Worm (Caenorhabditis elegans) whole organism, late embryonic: ENCODE results near the gene W06A7.2.
A peak's percentile ranks its signal among the peaks of the same experiment; 100 is the strongest.

Experiments
- K09A11.1 ChIP-seq: sonication (generic microtip); optimal IDR thresholded peaks from 2 replicates; lab custom pipeline; 2017; ENCODE audit warnings: antibody characterized with exemption, mild to moderate bottlenecking, missing genetic modification characterization, missing compliant biosample characterization; ENCODE audit not compliant: insufficient read depth
- T23F11.4 ChIP-seq: fragments of 200-800 bp; sonication (Bioruptor generic); optimal IDR thresholded peaks from 2 replicates; lab custom pipeline; 2018; ENCODE audit warnings: mild to moderate bottlenecking, missing genetic modification characterization, missing compliant biosample characterization
- ahr-1 ChIP-seq: sonication (generic microtip); optimal IDR thresholded peaks from 2 replicates; lab custom pipeline; 2016; ENCODE audit warnings: missing genetic modification characterization, missing compliant biosample characterization
- ama-1 ChIP-seq: fragments of 150-350 bp; optimal IDR thresholded peaks from 2 replicates; lab custom pipeline; 2014
- ceh-18 ChIP-seq: sonication (generic microtip); optimal IDR thresholded peaks from 2 replicates; lab custom pipeline; 2016; ENCODE audit warnings: missing genetic modification characterization, missing compliant biosample characterization
- ceh-19 ChIP-seq: fragments of 200-800 bp; sonication (Bioruptor generic); optimal IDR thresholded peaks from 2 replicates; lab custom pipeline; 2018; ENCODE audit warnings: mild to moderate bottlenecking, missing genetic modification characterization, missing compliant biosample characterization
- ceh-22 ChIP-seq: sonication (generic microtip); optimal IDR thresholded peaks from 2 replicates; lab custom pipeline; 2017; ENCODE audit warnings: missing biosample characterization, missing genetic modification characterization
- ceh-24 ChIP-seq: sonication (generic microtip); optimal IDR thresholded peaks from 2 replicates; lab custom pipeline; 2016; ENCODE audit warnings: mild to moderate bottlenecking, missing genetic modification characterization, missing compliant biosample characterization
- ceh-34 ChIP-seq: sonication (generic microtip); optimal IDR thresholded peaks from 2 replicates; lab custom pipeline; 2016; ENCODE audit warnings: mild to moderate bottlenecking, missing genetic modification characterization, missing compliant biosample characterization
- ceh-45 ChIP-seq: fragments of 200-800 bp; sonication (Bioruptor generic); IDR thresholded peaks from 2 replicates; pipeline ENCODE4 v1.3.6; 2022; ENCODE audit warnings: missing genetic modification reagents, missing genetic modification characterization, missing compliant biosample characterization
- ceh-48 ChIP-seq: sonication (generic microtip); optimal IDR thresholded peaks from 2 replicates; lab custom pipeline; 2016; ENCODE audit warnings: missing genetic modification characterization, inconsistent platforms, missing compliant biosample characterization
- ceh-6 ChIP-seq: fragments of 200-800 bp; sonication (Bioruptor generic); optimal IDR thresholded peaks from 2 replicates; lab custom pipeline; 2018; ENCODE audit warnings: mild to moderate bottlenecking, missing genetic modification characterization, missing compliant biosample characterization
- dve-1 ChIP-seq: sonication (generic microtip); optimal IDR thresholded peaks from 2 replicates; lab custom pipeline; 2017; ENCODE audit warnings: antibody characterized with exemption, mild to moderate bottlenecking, missing genetic modification characterization, missing compliant biosample characterization
- elt-2 ChIP-seq: sonication (generic microtip); optimal IDR thresholded peaks from 2 replicates; lab custom pipeline; 2016; ENCODE audit warnings: missing genetic modification reagents, missing genetic modification characterization, missing compliant biosample characterization
- elt-4 ChIP-seq: sonication (generic microtip); optimal IDR thresholded peaks from 2 replicates; lab custom pipeline; 2016; ENCODE audit warnings: missing genetic modification characterization, missing compliant biosample characterization
- fax-1 ChIP-seq: sonication (generic microtip); optimal IDR thresholded peaks from 2 replicates; lab custom pipeline; 2016; ENCODE audit warnings: missing genotype, missing genetic modification characterization, missing compliant biosample characterization
- fkh-10 ChIP-seq: fragments of 150-350 bp; optimal IDR thresholded peaks from 2 replicates; lab custom pipeline; 2014; ENCODE audit warnings: missing biosample characterization, missing genetic modification reagents, missing genetic modification characterization
- hlh-30 ChIP-seq: sonication (generic microtip); optimal IDR thresholded peaks from 2 replicates; lab custom pipeline; 2017; ENCODE audit warnings: antibody characterized with exemption, missing genetic modification characterization, missing compliant biosample characterization; ENCODE audit not compliant: insufficient read depth
- hlh-6 ChIP-seq: sonication (generic microtip); optimal IDR thresholded peaks from 2 replicates; lab custom pipeline; 2016; ENCODE audit warnings: missing genotype, missing genetic modification characterization, missing compliant biosample characterization
- hlh-8 ChIP-seq: sonication (generic microtip); optimal IDR thresholded peaks from 2 replicates; lab custom pipeline; 2016; ENCODE audit warnings: missing genotype, missing genetic modification characterization, missing compliant biosample characterization
- lim-6 ChIP-seq: sonication (generic microtip); optimal IDR thresholded peaks from 2 replicates; lab custom pipeline; 2016; ENCODE audit warnings: missing genetic modification characterization, missing compliant biosample characterization
- lin-11 ChIP-seq: fragments of 200-800 bp; sonication (Bioruptor generic); optimal IDR thresholded peaks from 2 replicates; lab custom pipeline; 2018; ENCODE audit warnings: mild to moderate bottlenecking, missing genetic modification characterization, missing compliant biosample characterization
- madf-2 ChIP-seq: sonication (generic microtip); optimal IDR thresholded peaks from 2 replicates; lab custom pipeline; 2017; ENCODE audit warnings: missing genetic modification characterization, missing compliant biosample characterization
- mec-3 ChIP-seq: sonication (generic microtip); optimal IDR thresholded peaks from 2 replicates; lab custom pipeline; 2016; ENCODE audit warnings: borderline replicate concordance, missing genetic modification characterization, missing compliant biosample characterization
- nhr-11 ChIP-seq: fragments of 150-350 bp; optimal IDR thresholded peaks from 2 replicates; lab custom pipeline; 2014; ENCODE audit warnings: missing biosample characterization, missing genetic modification characterization
- nhr-232 ChIP-seq: sonication (generic microtip); optimal IDR thresholded peaks from 2 replicates; lab custom pipeline; 2016; ENCODE audit warnings: missing genetic modification characterization, missing compliant biosample characterization
- pag-3 ChIP-seq: sonication (generic microtip); optimal IDR thresholded peaks from 2 replicates; lab custom pipeline; 2016; ENCODE audit warnings: missing compliant biosample characterization, missing genetic modification characterization, borderline replicate concordance
- pha-2 ChIP-seq: sonication (generic microtip); optimal IDR thresholded peaks from 2 replicates; lab custom pipeline; 2017; ENCODE audit warnings: mild to moderate bottlenecking, missing genetic modification characterization, missing compliant biosample characterization
- pqm-1 ChIP-seq: sonication (generic microtip); optimal IDR thresholded peaks from 2 replicates; lab custom pipeline; 2016; ENCODE audit warnings: missing genetic modification characterization, missing compliant biosample characterization
- pros-1 ChIP-seq: fragments of 150-350 bp; optimal IDR thresholded peaks from 2 replicates; lab custom pipeline; 2014; ENCODE audit warnings: missing biosample characterization, missing genetic modification reagents, missing genetic modification characterization
- ref-2 ChIP-seq: sonication (generic microtip); optimal IDR thresholded peaks from 2 replicates; lab custom pipeline; 2016; ENCODE audit warnings: missing genetic modification characterization, missing compliant biosample characterization
- sox-2 ChIP-seq: fragments of 200-800 bp; sonication (Bioruptor generic); IDR thresholded peaks from 2 replicates; pipeline ENCODE4 v1.3.6; 2022; ENCODE audit warnings: missing genetic modification reagents, missing genetic modification characterization, missing compliant biosample characterization
- syd-9 ChIP-seq: sonication (generic microtip); optimal IDR thresholded peaks from 2 replicates; lab custom pipeline; 2016; ENCODE audit warnings: mild to moderate bottlenecking, missing genetic modification characterization, moderate library complexity, missing compliant biosample characterization
- tbx-2 ChIP-seq: sonication (generic microtip); optimal IDR thresholded peaks from 2 replicates; lab custom pipeline; 2016; ENCODE audit warnings: missing genetic modification characterization, missing compliant biosample characterization
- tbx-7 ChIP-seq: sonication (generic microtip); optimal IDR thresholded peaks from 2 replicates; lab custom pipeline; 2016; ENCODE audit warnings: missing genotype, missing genetic modification characterization, missing compliant biosample characterization
- unc-3 ChIP-seq, 2 experiments: fragments of 200-800 bp in 1 of 2; sonication (Bioruptor generic) in 1 of 2; sonication (generic microtip) in 1 of 2; conservative IDR thresholded peaks in 1 of 2; optimal IDR thresholded peaks in 1 of 2; 2 replicates each; pipeline versions ENCODE4 v1.3.6 to Lab custom; 2016 to 2022; ENCODE audit warnings: missing compliant biosample characterization in 2 of 2, missing genetic modification characterization in 2 of 2, missing genetic modification reagents in 1 of 2
- unc-42 ChIP-seq: sonication (generic microtip); optimal IDR thresholded peaks from 2 replicates; lab custom pipeline; 2016; ENCODE audit warnings: missing genotype, missing genetic modification characterization, missing compliant biosample characterization
- zip-5 ChIP-seq: sonication (generic microtip); optimal IDR thresholded peaks from 2 replicates; lab custom pipeline; 2016; ENCODE audit warnings: missing genetic modification characterization, missing compliant biosample characterization
- ztf-16 ChIP-seq: sonication (generic microtip); optimal IDR thresholded peaks from 2 replicates; lab custom pipeline; 2017; ENCODE audit warnings: missing genetic modification characterization, missing compliant biosample characterization

W06A7.2 gene

DNA sequence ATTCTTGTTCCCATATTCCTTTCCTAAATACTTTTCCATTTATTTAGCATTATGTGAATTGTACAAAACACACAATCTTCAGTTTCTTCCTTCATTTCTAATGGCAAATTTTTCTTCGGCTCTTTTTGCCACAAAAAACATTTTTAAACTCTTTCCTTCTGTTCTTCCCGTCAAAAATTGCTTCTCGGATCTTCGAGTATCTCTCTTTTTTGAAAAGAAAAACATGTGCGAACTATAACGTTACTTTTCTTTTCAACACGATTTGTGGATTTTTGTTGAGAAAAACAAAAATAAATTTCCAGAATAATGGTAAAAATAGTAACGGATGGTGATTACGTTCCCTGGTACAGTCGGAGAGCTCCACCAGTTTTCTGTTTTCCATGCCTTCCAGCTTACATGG lies at the start of gene W06A7.2:
W06A7.2 (plus strand) TSS at position 301 of the 400 bp plus-strand sequence.
- TF ChIP-seq ztf-16 (tag; lab: Kevin White, UChicago) = no peak
- no peak for TF ChIP-seq syd-9 (tag; lab: Kevin White, UChicago)
- TF ChIP-seq unc-42 (tag; lab: Kevin White, UChicago) = no peak
- TF ChIP-seq ceh-24 (tag; lab: Kevin White, UChicago) = no peak
- TF ChIP-seq dve-1 (tag; lab: Kevin White, UChicago) = no peak
- no peak for TF ChIP-seq ama-1 (lab: Kevin White, UChicago)
- no peak for TF ChIP-seq ceh-6 (GFP tag; lab: Kevin White, UChicago)
- TF ChIP-seq pha-2 (tag; lab: Kevin White, UChicago) = no peak
- no peak for TF ChIP-seq ref-2
- no peak for TF ChIP-seq pag-3
- no peak for TF ChIP-seq fax-1 (tag; lab: Kevin White, UChicago)
- no peak for TF ChIP-seq ceh-19 (GFP tag; lab: Kevin White, UChicago)
- no peak for TF ChIP-seq lin-11 (tag; lab: Kevin White, UChicago)
- no peak for TF ChIP-seq mec-3 (tag; lab: Kevin White, UChicago)

DNA sequence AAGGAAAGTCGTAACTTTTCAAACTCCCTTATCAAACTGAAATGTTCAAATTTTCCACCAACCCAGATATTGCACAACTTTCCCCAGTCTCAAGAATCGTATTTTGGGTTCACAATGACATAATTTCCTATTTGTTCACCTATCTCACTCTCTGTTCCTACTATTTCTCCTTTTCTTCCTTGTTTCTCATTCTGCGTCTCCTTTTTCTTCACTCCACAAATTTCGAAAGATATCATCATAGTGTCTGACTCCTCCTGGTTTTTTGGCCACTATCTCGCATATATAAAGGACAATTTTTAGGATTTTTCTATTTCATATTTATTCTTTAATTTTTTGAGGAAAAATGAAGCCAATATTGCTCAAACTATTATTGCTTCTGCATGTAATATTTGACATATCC lies 48.6 kb upstream of the W06A7.2 start, which contains the start of gene haf-7:
haf-7 (plus strand) TSS at position 211 of the 400 bp plus-strand sequence.
- TF ChIP-seq ref-2 (no peak), ceh-6 (GFP tag; lab: Kevin White, UChicago) (no peak), lim-6 (tag; lab: Kevin White, UChicago) (no peak), T23F11.4 (GFP tag; lab: Kevin White, UChicago) (no peak), pros-1 (tag; lab: Kevin White, UChicago) (no peak), elt-2 (tag; lab: Kevin White, UChicago) (peak; percentile 14), ceh-45 (GFP tag; lab: Robert Waterston, UW) (no peak), fkh-10 (no peak)

DNA sequence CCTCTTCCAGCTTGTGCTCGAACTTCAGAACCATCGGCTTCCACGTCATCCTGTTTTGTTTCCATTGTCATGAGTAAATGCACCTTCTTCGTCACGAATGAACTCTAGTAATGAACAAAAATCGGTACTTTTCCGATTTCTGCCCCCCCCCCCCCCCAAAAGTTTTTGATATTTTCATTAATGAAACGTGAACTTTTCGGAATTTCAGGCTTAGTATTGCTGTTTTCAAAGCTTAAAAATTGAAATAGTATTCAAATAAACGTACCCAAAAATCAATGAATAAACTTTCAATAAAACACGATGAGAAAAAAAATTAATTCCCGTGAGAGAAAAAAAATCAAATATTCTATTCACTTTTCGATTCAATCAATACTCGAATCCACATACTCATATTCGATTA lies 42.0 kb upstream of the W06A7.2 start, which contains the start of the genes scrm-7 and Y50E8A.10:
scrm-7 (minus strand) TSS at position 101 of the 400 bp plus-strand sequence.
Y50E8A.10 (plus strand) TSS at position 353 of the 400 bp plus-strand sequence.
- TF ChIP-seq nhr-11 (tag; lab: Kevin White, UChicago) (no peak), madf-2 (tag; lab: Kevin White, UChicago) (no peak), ceh-45 (GFP tag; lab: Robert Waterston, UW) (no peak), sox-2 (GFP tag; lab: Robert Waterston, UW) (no peak), K09A11.1 (tag; lab: Kevin White, UChicago) (no peak)

DNA sequence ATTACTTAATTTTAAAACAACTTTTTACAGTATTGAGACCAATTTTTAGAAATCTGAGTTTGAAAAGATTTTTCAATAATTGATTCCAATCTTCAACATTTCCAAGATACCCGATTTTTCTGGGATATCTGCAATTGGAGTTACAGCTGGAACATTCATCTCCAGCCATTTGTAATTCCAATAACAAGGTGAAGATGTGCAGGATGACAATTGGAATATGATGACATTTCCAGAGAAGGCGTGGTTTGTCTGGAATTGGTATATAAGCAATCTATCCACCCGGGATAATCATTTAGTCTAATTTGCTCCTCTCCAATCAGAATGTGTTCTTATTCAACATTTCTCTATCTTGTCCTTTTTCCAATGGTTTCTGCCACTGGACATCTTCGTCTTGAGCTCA lies 40.5 kb upstream of the W06A7.2 start, which contains the start of gene Y50E8A.11:
Y50E8A.11 (plus strand) TSS at position 301 of the 400 bp plus-strand sequence.
- TF ChIP-seq ztf-16 (tag; lab: Kevin White, UChicago) (no peak), elt-4 (tag; lab: Kevin White, UChicago) (no peak), ceh-48 (tag; lab: Kevin White, UChicago) (no peak), hlh-30 (tag; lab: Kevin White, UChicago) (no peak), ahr-1 (tag; lab: Kevin White, UChicago) (no peak), hlh-6 (tag; lab: Kevin White, UChicago) (no peak), ceh-34 (no peak), nhr-11 (tag; lab: Kevin White, UChicago) (no peak), lim-6 (tag; lab: Kevin White, UChicago) (no peak)

DNA sequence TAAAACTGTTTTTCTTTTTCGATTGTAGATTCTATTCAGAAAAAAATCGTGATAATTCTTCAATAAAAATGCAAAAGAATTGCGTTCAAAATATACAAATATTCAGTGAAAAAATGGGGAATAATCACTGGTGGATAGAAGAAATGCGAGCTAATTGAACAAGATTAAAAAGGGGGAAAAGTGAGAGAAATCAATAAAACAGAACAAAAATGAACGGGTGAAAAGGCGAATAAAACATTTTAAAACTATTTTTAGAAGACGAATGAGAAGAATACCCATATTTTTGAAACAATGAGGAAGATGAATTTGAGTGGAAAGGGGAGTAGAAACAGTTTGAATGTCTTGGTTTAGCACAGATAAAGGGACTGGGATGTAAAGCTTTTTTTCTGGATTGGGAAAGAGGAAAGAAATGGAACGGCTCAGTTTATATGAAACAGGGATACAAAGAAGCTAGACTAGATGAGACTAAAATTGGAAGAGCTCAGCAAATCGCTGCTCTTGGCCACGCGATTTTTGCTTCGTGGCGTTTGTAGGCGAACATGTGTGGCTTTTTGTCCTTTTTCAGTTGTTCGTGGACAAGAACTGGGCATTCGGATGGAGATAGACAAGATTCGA lies 37.4 kb upstream of the W06A7.2 start, which contains the start of gene Y50E8A.12:
Y50E8A.12 (minus strand) TSS at position 51 of the 615 bp plus-strand sequence.
- TF ChIP-seq nhr-232 (tag; lab: Kevin White, UChicago) = no peak
- TF ChIP-seq ceh-18 (tag; lab: Kevin White, UChicago) = no peak
- no peak for TF ChIP-seq ceh-22 (tag; lab: Kevin White, UChicago)
- TF ChIP-seq unc-3 (GFP tag; conservative IDR thresholded peaks at IDR 0.05; lab: Robert Waterston, UW) = no peak
- TF ChIP-seq unc-3 (tag; optimal IDR thresholded peaks at IDR 0.05; lab: Kevin White, UChicago) = no peak
- TF ChIP-seq tbx-2 (tag; lab: Kevin White, UChicago) = no peak
- TF ChIP-seq T23F11.4 (GFP tag; lab: Kevin White, UChicago) = no peak
- TF ChIP-seq tbx-7 (tag; lab: Kevin White, UChicago) = no peak
- TF ChIP-seq zip-5 (tag; lab: Kevin White, UChicago) = no peak
- no peak for TF ChIP-seq pros-1 (tag; lab: Kevin White, UChicago)
- no peak for TF ChIP-seq pqm-1 (tag; lab: Kevin White, UChicago)
- no peak for TF ChIP-seq fkh-10
- no peak for TF ChIP-seq hlh-8
- TF ChIP-seq K09A11.1 (tag; lab: Kevin White, UChicago) = no peak
